Fruit fly (Drosophila melanogaster): ENCODE data around the gene rols.

rols gene

DNA sequence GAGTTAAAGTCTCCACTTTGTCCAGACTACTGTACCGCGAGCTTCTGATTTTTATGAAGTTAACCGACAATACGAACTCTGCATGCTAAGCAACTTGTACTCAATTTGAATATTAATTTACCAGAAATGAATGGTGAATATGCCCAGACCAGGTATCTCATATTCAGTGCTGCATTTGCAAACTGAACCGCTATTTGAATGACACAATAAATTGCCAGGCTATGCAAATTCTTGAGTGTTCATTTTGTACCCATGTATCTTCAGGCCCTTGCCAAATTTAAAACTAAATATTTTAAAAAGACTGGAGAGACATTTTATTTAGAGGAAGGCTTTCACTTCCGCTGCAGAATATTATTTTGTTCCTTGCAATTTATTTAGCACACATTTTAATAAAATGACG lies 36.7 kb downstream of the rols start:
- TF ChIP-seq Lpt (GFP tag; optimal IDR thresholded peaks at IDR 0.05) (no peak), Blimp-1 (GFP tag; optimal IDR thresholded peaks at IDR 0.05) (peak; percentile 5)

dm6 chr3L:12024947-12025346 lies 39.7 kb downstream of the rols start:
- TF ChIP-seq pdm3 (GFP tag; optimal IDR thresholded peaks at IDR 0.05), result no peak
- TF ChIP-seq vri (GFP tag; optimal IDR thresholded peaks at IDR 0.05), result no peak
- TF ChIP-seq ss (GFP tag; optimal IDR thresholded peaks at IDR 0.05), result no peak
- TF ChIP-seq CG31627 (GFP tag; optimal IDR thresholded peaks at IDR 0.05), result peak; percentile 16
- TF ChIP-seq Smox (GFP tag; optimal IDR thresholded peaks at IDR 0.05), result peak; percentile 17
- TF ChIP-seq Sox102F (GFP tag; optimal IDR thresholded peaks at IDR 0.05), result peak; percentile 4
- peak; percentile 15 for TF ChIP-seq CG4318 (GFP tag; optimal IDR thresholded peaks at IDR 0.05)
- peak; percentile 68 for TF ChIP-seq Eip78C (GFP tag)
- peak; percentile 27 for TF ChIP-seq CG3919 (GFP tag; optimal IDR thresholded peaks at IDR 0.05)
- TF ChIP-seq cyc (GFP tag; optimal IDR thresholded peaks at IDR 0.05), result peak; percentile 11
- TF ChIP-seq acj6 (GFP tag; optimal IDR thresholded peaks at IDR 0.05), result peak; percentile 34
- no peak for TF ChIP-seq spab (GFP tag; optimal IDR thresholded peaks at IDR 0.05)
- TF ChIP-seq CG1621 (tag; optimal IDR thresholded peaks at IDR 0.05), result no peak
- TF ChIP-seq Hr39 (GFP tag; optimal IDR thresholded peaks at IDR 0.05), result peak; percentile 31
- TF ChIP-seq eg (GFP tag; IDR thresholded peaks at IDR 0.05), result no peak
- no peak for TF ChIP-seq fd59A (GFP tag; optimal IDR thresholded peaks at IDR 0.05)
- TF ChIP-seq CG3032 (tag; optimal IDR thresholded peaks at IDR 0.05), result no peak
- peak; percentile 11 for TF ChIP-seq Eip75B (GFP tag; optimal IDR thresholded peaks at IDR 0.05)
- peak; percentile 33 for TF ChIP-seq achi (GFP tag; optimal IDR thresholded peaks at IDR 0.05)
- TF ChIP-seq Sox15 (GFP tag; optimal IDR thresholded peaks at IDR 0.05), result no peak
- peak; percentile 37 for TF ChIP-seq Hr4 (GFP tag; optimal IDR thresholded peaks at IDR 0.05)
- TF ChIP-seq Met (GFP tag; optimal IDR thresholded peaks at IDR 0.05), result peak; percentile 41
- no peak for TF ChIP-seq fkh (GFP tag; optimal IDR thresholded peaks at IDR 0.05)
- peak; percentile 78 for TF ChIP-seq CG32006 (GFP tag; optimal IDR thresholded peaks at IDR 0.05)
- no peak for TF ChIP-seq Hr38 (GFP tag; optimal IDR thresholded peaks at IDR 0.05)
- no peak for TF ChIP-seq CG11294 (GFP tag; IDR thresholded peaks at IDR 0.05)
- no peak for TF ChIP-seq dsx (GFP tag; optimal IDR thresholded peaks at IDR 0.05; ENCODE audit: poor library complexity, severe bottlenecking)
- peak; percentile 17 for TF ChIP-seq net (GFP tag; optimal IDR thresholded peaks at IDR 0.05)
- TF ChIP-seq CG6276 (GFP tag; optimal IDR thresholded peaks at IDR 0.05), result peak; percentile 56
- TF ChIP-seq CG34406 (GFP tag; optimal IDR thresholded peaks at IDR 0.05), result peak; percentile 21
- TF ChIP-seq CG6792 (GFP tag; optimal IDR thresholded peaks at IDR 0.05), result peak; percentile 15
- peak; percentile 27 for TF ChIP-seq OdsH (GFP tag; optimal IDR thresholded peaks at IDR 0.05)
- peak; percentile 53; the same call in 1 of the 3 replicates for TF ChIP-seq CG8119 (GFP tag; IDR thresholded peaks at IDR 0.05)
- no peak for TF ChIP-seq CG8319 (GFP tag; optimal IDR thresholded peaks at IDR 0.05)
- TF ChIP-seq CG15336 (GFP tag; IDR thresholded peaks at IDR 0.05), result peak; percentile 65
- no peak for TF ChIP-seq CG10669 (GFP tag; optimal IDR thresholded peaks at IDR 0.05)
- TF ChIP-seq Eip93F (GFP tag; optimal IDR thresholded peaks at IDR 0.05), result no peak
- TF ChIP-seq Blimp-1 (GFP tag; optimal IDR thresholded peaks at IDR 0.05), result no peak
- TF ChIP-seq CG6163 (GFP tag; IDR thresholded peaks at IDR 0.05), result peak; percentile 31; the same call in 2 of the 3 replicates
- TF ChIP-seq Lpt (GFP tag; optimal IDR thresholded peaks at IDR 0.05), result no peak
- TF ChIP-seq salr (GFP tag; optimal IDR thresholded peaks at IDR 0.05), result no peak
- no peak for TF ChIP-seq Ets21C (GFP tag; optimal IDR thresholded peaks at IDR 0.05)
- no peak for TF ChIP-seq CG10631 (GFP tag; optimal IDR thresholded peaks at IDR 0.05)
- no peak for TF ChIP-seq CG11902 (GFP tag; optimal IDR thresholded peaks at IDR 0.05)
- no peak for TF ChIP-seq Gug (GFP tag; IDR thresholded peaks at IDR 0.05)
- peak; percentile 34 for TF ChIP-seq topi (GFP tag; optimal IDR thresholded peaks at IDR 0.05)
- peak; percentile 37 for TF ChIP-seq esn (GFP tag; optimal IDR thresholded peaks at IDR 0.05)

Measured in whole organism, prepupa.